Worm (Caenorhabditis elegans) whole organism, L4 larva: ENCODE data around the gene ddx-19.

Experiments
- nhr-237 ChIP-seq: sonication (generic microtip); optimal IDR thresholded peaks from 2 replicates; lab custom pipeline; 2017; ENCODE audit warnings: missing biosample characterization, missing genetic modification characterization
- nhr-76 ChIP-seq: fragments of 150-350 bp; optimal IDR thresholded peaks from 2 replicates; lab custom pipeline; 2014; ENCODE audit warnings: missing biosample characterization, missing genetic modification characterization
- zip-11 ChIP-seq: fragments of 200-800 bp; sonication (Bioruptor generic); IDR thresholded peaks from 2 replicates; pipeline ENCODE4 v1.3.6; 2022; ENCODE audit warnings: missing genetic modification characterization, missing compliant biosample characterization

ce11 chrII:8891042-8891441 lies 6.3 kb downstream of the ddx-19 start:
- TF ChIP-seq nhr-76 (tag; lab: Kevin White, UChicago): no peak
- TF ChIP-seq nhr-237 (tag; lab: Kevin White, UChicago): no peak
- no peak for TF ChIP-seq zip-11
